Worm (Caenorhabditis elegans): ENCODE results near the gene ZK1248.17.
A peak's percentile ranks its signal among the peaks of the same experiment; 100 is the strongest.

DNA sequence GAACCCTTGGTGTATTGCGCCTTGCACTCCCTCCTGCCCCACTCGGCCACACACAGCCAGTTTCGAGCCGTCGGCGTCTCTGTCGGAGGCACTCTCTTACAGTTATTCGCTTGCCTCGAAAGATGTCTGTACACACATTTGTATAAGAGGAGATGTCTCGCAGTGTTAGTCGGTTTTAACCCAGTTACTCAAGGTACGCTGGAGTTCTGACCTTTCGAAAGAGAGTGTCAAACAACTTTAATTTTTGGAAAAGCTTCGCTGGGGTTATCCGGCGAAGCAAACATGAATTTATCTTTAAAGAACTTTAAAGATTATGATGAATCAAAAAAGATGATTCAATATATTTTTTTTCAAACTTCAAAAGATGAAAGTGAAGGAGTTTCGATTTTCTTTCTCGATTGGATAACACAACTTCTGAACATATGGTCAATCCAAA lies 629 bp downstream of the ZK1248.17 start:
- TF ChIP-seq snu-23 (GFP tag; optimal IDR thresholded peaks at IDR 0.05), result peak; percentile 100
- peak; percentile 99 for TF ChIP-seq nhr-77 (tag; optimal IDR thresholded peaks at IDR 0.05)
- peak; percentile 80 for TF ChIP-seq nhr-12 (tag; optimal IDR thresholded peaks at IDR 0.05)
- peak; percentile 99 for TF ChIP-seq zag-1 (tag; optimal IDR thresholded peaks at IDR 0.05)
- peak; percentile 98 for TF ChIP-seq unc-130 (tag; optimal IDR thresholded peaks at IDR 0.05)
- TF ChIP-seq pqm-1 (tag; optimal IDR thresholded peaks at IDR 0.05), result peak; percentile 76
- peak; percentile 86 to 97 for TF ChIP-seq egl-27 (tag; optimal IDR thresholded peaks at IDR 0.05)
- TF ChIP-seq nhr-237 (tag; optimal IDR thresholded peaks at IDR 0.05), result peak; percentile 98
- peak; percentile 82 for TF ChIP-seq unc-30 (tag; optimal IDR thresholded peaks at IDR 0.05)
- TF ChIP-seq sox-4 (tag; optimal IDR thresholded peaks at IDR 0.05), result peak; percentile 99
- TF ChIP-seq nhr-76 (tag; optimal IDR thresholded peaks at IDR 0.05), result peak; percentile 80
- TF ChIP-seq ztf-4 (tag; optimal IDR thresholded peaks at IDR 0.05), result peak; percentile 98

All from whole organism, L1 larva.